Worm (Caenorhabditis elegans) whole organism, L4 larva: Measurements from ENCODE around the gene baz-2.

ENCODE experiments used
- ama-1 ChIP-seq: fragments of 150-350 bp; optimal IDR thresholded peaks from 2 replicates; lab custom pipeline; 2014; ENCODE audit warnings: inconsistent platforms, mixed read lengths
- egl-43 ChIP-seq: fragments of 200-800 bp; sonication (Bioruptor generic); IDR thresholded peaks from 2 replicates; pipeline ENCODE4 v1.3.6; 2022; ENCODE audit warnings: missing genetic modification reagents, missing genetic modification characterization, missing compliant biosample characterization
- nhr-237 ChIP-seq: sonication (generic microtip); optimal IDR thresholded peaks from 2 replicates; lab custom pipeline; 2017; ENCODE audit warnings: missing biosample characterization, missing genetic modification characterization
- vab-7 ChIP-seq: fragments of 200-800 bp; sonication (Bioruptor generic); IDR thresholded peaks from 2 replicates; pipeline ENCODE4 v1.3.6; 2022; ENCODE audit warnings: missing genetic modification reagents, missing genetic modification characterization, missing compliant biosample characterization

DNA sequence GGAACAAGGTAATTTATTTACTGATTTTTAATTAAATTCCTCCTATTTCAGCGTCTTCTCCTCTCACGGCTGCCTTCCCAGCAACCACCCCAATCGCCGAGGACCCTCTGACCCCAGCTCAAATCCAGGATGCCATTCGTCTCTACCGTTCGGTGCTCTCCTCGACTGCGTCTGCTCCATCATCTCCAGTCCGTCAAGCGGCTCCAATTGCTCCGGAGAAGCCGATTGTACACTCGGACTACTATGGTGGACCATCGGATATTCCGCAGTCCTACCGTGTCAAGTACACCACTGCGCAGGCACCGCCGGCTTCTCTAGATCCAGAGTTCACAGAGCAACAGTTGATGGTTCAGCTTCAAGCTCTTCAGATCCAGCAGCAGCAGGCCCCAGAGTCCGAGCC, 7.0 kb downstream of the baz-2 start:
- TF ChIP-seq ama-1 (lab: Kevin White, UChicago) (no peak), vab-7 (no peak), nhr-237 (no peak), egl-43 (0 out of 2 replicates have a peak, but pooled peaks have one; percentile 40)
